Worm (Caenorhabditis elegans) whole organism, young adult: ENCODE results near the gene vha-2.

Experiments
- B0261.1 ChIP-seq: sonication (generic microtip); optimal IDR thresholded peaks from 2 replicates; lab custom pipeline; 2016; ENCODE audit warnings: mild to moderate bottlenecking, missing genetic modification characterization, moderate library complexity, missing compliant biosample characterization
- B0336.3 ChIP-seq: fragments of 200-800 bp; sonication (Bioruptor generic); IDR thresholded peaks from 2 replicates; pipeline ENCODE4 v1.3.6; 2022; ENCODE audit warnings: missing genetic modification characterization, missing compliant biosample characterization
- C06A6.2 ChIP-seq: fragments of 200-800 bp; sonication (Bioruptor generic); conservative IDR thresholded peaks from 2 replicates; pipeline ENCODE4 v1.3.6; 2022; ENCODE audit warnings: missing genetic modification characterization, missing compliant biosample characterization
- F33H1.4 ChIP-seq: fragments of 200-800 bp; sonication (Bioruptor generic); IDR thresholded peaks from 2 replicates; pipeline ENCODE4 v1.3.6; 2022; ENCODE audit warnings: missing genetic modification reagents, missing genetic modification characterization, missing compliant biosample characterization
- F39B2.1 ChIP-seq: fragments of 200-800 bp; sonication (Bioruptor generic); IDR thresholded peaks from 2 replicates; pipeline ENCODE4 v1.3.6; 2022; ENCODE audit warnings: missing genetic modification reagents, missing genetic modification characterization, missing compliant biosample characterization
- F49E8.2 ChIP-seq: sonication (generic microtip); optimal IDR thresholded peaks from 3 replicates; lab custom pipeline; 2017; ENCODE audit warnings: missing genetic modification characterization, mild to moderate bottlenecking, missing compliant biosample characterization, antibody characterized with exemption, moderate library complexity; ENCODE audit not compliant: insufficient read depth
- Y53F4B.3 ChIP-seq: fragments of 200-800 bp; sonication (Bioruptor generic); IDR thresholded peaks from 2 replicates; pipeline ENCODE4 v1.3.6; 2022; ENCODE audit warnings: missing genetic modification reagents, missing genetic modification characterization, missing compliant biosample characterization
- Y79H2A.3 ChIP-seq: fragments of 200-800 bp; sonication (Bioruptor generic); conservative IDR thresholded peaks from 2 replicates; pipeline ENCODE4 v1.3.6; 2022; ENCODE audit warnings: missing genetic modification reagents, missing genetic modification characterization, missing compliant biosample characterization
- ZK185.1 ChIP-seq: sonication (generic microtip); optimal IDR thresholded peaks from 2 replicates; lab custom pipeline; 2016; ENCODE audit warnings: mild to moderate bottlenecking, missing genetic modification characterization, missing compliant biosample characterization; ENCODE audit not compliant: poor library complexity, severe bottlenecking
- aptf-3 ChIP-seq: fragments of 200-800 bp; sonication (Bioruptor generic); IDR thresholded peaks from 2 replicates; pipeline ENCODE4 v1.3.6; 2022; ENCODE audit warnings: missing genetic modification characterization, missing compliant biosample characterization
- atf-7 ChIP-seq: sonication (generic microtip); optimal IDR thresholded peaks from 2 replicates; lab custom pipeline; 2017; ENCODE audit warnings: mild to moderate bottlenecking, missing genetic modification characterization, missing compliant biosample characterization
- athp-1 ChIP-seq: sonication (generic microtip); optimal IDR thresholded peaks from 2 replicates; lab custom pipeline; 2017; ENCODE audit warnings: mild to moderate bottlenecking, missing genetic modification characterization, missing compliant biosample characterization
- attf-6 ChIP-seq: fragments of 200-800 bp; sonication (Bioruptor generic); IDR thresholded peaks from 2 replicates; pipeline ENCODE4 v1.3.6; 2022; ENCODE audit warnings: missing genetic modification reagents, missing genetic modification characterization, missing compliant biosample characterization
- bed-1 ChIP-seq: fragments of 200-800 bp; sonication (Bioruptor generic); IDR thresholded peaks from 2 replicates; pipeline ENCODE4 v1.3.6; 2022; ENCODE audit warnings: missing genetic modification reagents, missing genetic modification characterization, missing compliant biosample characterization
- bed-2 ChIP-seq: fragments of 200-800 bp; sonication (Bioruptor generic); IDR thresholded peaks from 2 replicates; pipeline ENCODE4 v1.3.6; 2022; ENCODE audit warnings: missing genetic modification reagents, missing genetic modification characterization, missing compliant biosample characterization
- ccch-3 ChIP-seq: fragments of 200-800 bp; sonication (Bioruptor generic); optimal IDR thresholded peaks from 2 replicates; lab custom pipeline; 2018; ENCODE audit warnings: mild to moderate bottlenecking, missing genetic modification characterization, missing compliant biosample characterization
- cebp-2 ChIP-seq: fragments of 200-800 bp; sonication (Bioruptor generic); IDR thresholded peaks from 2 replicates; pipeline ENCODE4 v1.3.6; 2022; ENCODE audit warnings: missing genetic modification characterization, missing compliant biosample characterization
- ceh-100 ChIP-seq: fragments of 200-800 bp; sonication (Bioruptor generic); IDR thresholded peaks from 2 replicates; pipeline ENCODE4 v1.3.6; 2022; ENCODE audit warnings: missing genetic modification reagents, missing genetic modification characterization, missing compliant biosample characterization
- ceh-58 ChIP-seq: fragments of 200-800 bp; sonication (Bioruptor generic); IDR thresholded peaks from 2 replicates; pipeline ENCODE4 v1.3.6; 2022; ENCODE audit warnings: missing genetic modification characterization, missing compliant biosample characterization
- chd-7 ChIP-seq: sonication (generic microtip); optimal IDR thresholded peaks from 2 replicates; lab custom pipeline; 2016; ENCODE audit warnings: mild to moderate bottlenecking, missing genetic modification characterization, moderate library complexity, missing compliant biosample characterization
- dox-1 ChIP-seq: fragments of 200-800 bp; sonication (Bioruptor generic); IDR thresholded peaks from 2 replicates; pipeline ENCODE4 v1.3.6; 2022; ENCODE audit warnings: missing genetic modification reagents, missing genetic modification characterization, missing compliant biosample characterization
- dpff-1 ChIP-seq: sonication (generic microtip); optimal IDR thresholded peaks from 2 replicates; lab custom pipeline; 2017; ENCODE audit warnings: mild to moderate bottlenecking, missing genetic modification characterization, missing compliant biosample characterization
- egl-44 ChIP-seq: fragments of 200-800 bp; sonication (Bioruptor generic); IDR thresholded peaks from 2 replicates; pipeline ENCODE4 v1.3.6; 2022; ENCODE audit warnings: missing genetic modification reagents, missing genetic modification characterization, missing compliant biosample characterization
- gei-17 ChIP-seq: fragments of 200-800 bp; sonication (Bioruptor generic); optimal IDR thresholded peaks from 2 replicates; lab custom pipeline; 2018; ENCODE audit warnings: mild to moderate bottlenecking, missing genetic modification characterization, missing compliant biosample characterization
- hsf-1 ChIP-seq: fragments of 200-800 bp; sonication (Bioruptor generic); IDR thresholded peaks from 2 replicates; pipeline ENCODE4 v1.3.6; 2022; ENCODE audit warnings: missing genetic modification reagents, missing genetic modification characterization, missing compliant biosample characterization
- lin-26 ChIP-seq: fragments of 200-800 bp; sonication (Bioruptor generic); IDR thresholded peaks from 2 replicates; pipeline ENCODE4 v1.3.6; 2022; ENCODE audit warnings: missing genetic modification reagents, missing genetic modification characterization, missing compliant biosample characterization
- lin-35 ChIP-seq, 3 experiments: fragments of 150-350 bp in 2 of 3; sonication (generic microtip) in 1 of 3; optimal IDR thresholded peaks; 2 replicates each; lab custom pipeline; 2014 to 2018; ENCODE audit warnings: missing biosample characterization in 3 of 3, missing genetic modification characterization in 3 of 3, missing genetic modification reagents in 3 of 3
- lin-54 ChIP-seq: fragments of 200-800 bp; sonication (Bioruptor generic); optimal IDR thresholded peaks from 2 replicates; lab custom pipeline; 2018; ENCODE audit warnings: mild to moderate bottlenecking, missing genetic modification characterization, missing compliant biosample characterization
- lir-1 ChIP-seq: fragments of 200-800 bp; sonication (Bioruptor generic); conservative IDR thresholded peaks from 2 replicates; pipeline ENCODE4 v1.3.6; 2022; ENCODE audit warnings: missing genetic modification reagents, missing genetic modification characterization, missing compliant biosample characterization
- madf-3 ChIP-seq: fragments of 200-800 bp; sonication (Bioruptor generic); IDR thresholded peaks from 2 replicates; pipeline ENCODE4 v1.3.6; 2022; ENCODE audit warnings: missing genetic modification reagents, missing genetic modification characterization, missing compliant biosample characterization
- madf-6 ChIP-seq: fragments of 200-800 bp; sonication (Bioruptor generic); IDR thresholded peaks from 2 replicates; pipeline ENCODE4 v1.3.6; 2022; ENCODE audit warnings: missing genetic modification reagents, missing genetic modification characterization, missing compliant biosample characterization
- mcd-1 ChIP-seq: fragments of 200-800 bp; sonication (Bioruptor generic); IDR thresholded peaks from 2 replicates; pipeline ENCODE4 v1.3.6; 2022; ENCODE audit warnings: missing genetic modification reagents, missing genetic modification characterization, missing compliant biosample characterization
- mel-28 ChIP-seq: sonication (generic microtip); optimal IDR thresholded peaks from 2 replicates; lab custom pipeline; 2016; ENCODE audit warnings: borderline replicate concordance, mild to moderate bottlenecking, missing genetic modification characterization, missing compliant biosample characterization
- mes-4 ChIP-seq: sonication (generic microtip); optimal IDR thresholded peaks from 2 replicates; lab custom pipeline; 2016; ENCODE audit warnings: missing genotype, missing genetic modification characterization, missing compliant biosample characterization
- mxl-1 ChIP-seq: sonication (generic microtip); optimal IDR thresholded peaks from 2 replicates; lab custom pipeline; 2016; ENCODE audit warnings: missing genetic modification characterization, missing compliant biosample characterization
- nhr-179 ChIP-seq: sonication (generic microtip); optimal IDR thresholded peaks from 2 replicates; lab custom pipeline; 2016; ENCODE audit warnings: mild to moderate bottlenecking, missing genetic modification characterization, missing compliant biosample characterization
- nhr-80 ChIP-seq: sonication (generic microtip); optimal IDR thresholded peaks from 2 replicates; lab custom pipeline; 2016; ENCODE audit warnings: missing genetic modification characterization, missing compliant biosample characterization
- pbrm-1 ChIP-seq: fragments of 200-800 bp; sonication (Bioruptor generic); IDR thresholded peaks from 2 replicates; pipeline ENCODE4 v1.3.6; 2022; ENCODE audit warnings: missing genetic modification reagents, missing genetic modification characterization, missing compliant biosample characterization
- pha-4 ChIP-seq: fragments of 150-350 bp; sonication (generic microtip); optimal IDR thresholded peaks from 2 replicates; lab custom pipeline; 2014; ENCODE audit warnings: missing biosample characterization, missing genetic modification reagents, missing genetic modification characterization
- rec-8 ChIP-seq, 2 experiments: sonication (generic microtip); optimal IDR thresholded peaks; 2 replicates each; lab custom pipeline; 2016; ENCODE audit warnings: mild to moderate bottlenecking in 2 of 2, missing genetic modification characterization in 2 of 2, missing genetic modification reagents in 2 of 2, missing genotype in 2 of 2, missing biosample characterization in 1 of 2, missing compliant biosample characterization in 1 of 2, moderate library complexity in 1 of 2
- sdz-38 ChIP-seq: sonication (generic microtip); optimal IDR thresholded peaks from 2 replicates; lab custom pipeline; 2016; ENCODE audit warnings: missing genotype, missing genetic modification characterization, missing compliant biosample characterization
- sea-2 ChIP-seq: fragments of 200-800 bp; sonication (Bioruptor generic); IDR thresholded peaks from 2 replicates; pipeline ENCODE4 v1.3.6; 2022; ENCODE audit warnings: missing genetic modification characterization, missing compliant biosample characterization
- snpc-1.3 ChIP-seq: sonication (generic microtip); optimal IDR thresholded peaks from 2 replicates; lab custom pipeline; 2017; ENCODE audit warnings: missing genetic modification characterization, mild to moderate bottlenecking, missing compliant biosample characterization, antibody characterized with exemption, moderate library complexity, missing genotype, missing genetic modification reagents; ENCODE audit not compliant: insufficient read depth
- snpc-3.4 ChIP-seq: sonication (generic microtip); optimal IDR thresholded peaks from 2 replicates; lab custom pipeline; 2017; ENCODE audit warnings: missing genetic modification characterization, mild to moderate bottlenecking, missing compliant biosample characterization, antibody characterized with exemption, moderate library complexity, missing genotype, missing genetic modification reagents
- sptf-2 ChIP-seq: fragments of 200-800 bp; sonication (Bioruptor generic); optimal IDR thresholded peaks from 2 replicates; lab custom pipeline; 2018; ENCODE audit warnings: mild to moderate bottlenecking, missing genetic modification characterization, missing compliant biosample characterization
- unc-130 ChIP-seq: sonication (generic microtip); optimal IDR thresholded peaks from 2 replicates; lab custom pipeline; 2016; ENCODE audit warnings: missing genetic modification reagents, missing genetic modification characterization, missing compliant biosample characterization
- zfh-2 ChIP-seq: fragments of 200-800 bp; sonication (Bioruptor generic); conservative IDR thresholded peaks from 2 replicates; pipeline ENCODE4 v1.3.6; 2022; ENCODE audit warnings: missing genetic modification reagents, missing genetic modification characterization, missing compliant biosample characterization
- ztf-25 ChIP-seq: fragments of 200-800 bp; sonication (Bioruptor generic); IDR thresholded peaks from 2 replicates; pipeline ENCODE4 v1.3.6; 2022; ENCODE audit warnings: missing genetic modification reagents, missing genetic modification characterization, missing compliant biosample characterization

The vha-2 gene

ce11 chrIII:9764718-9765117 is 17.2 kb upstream of the vha-2 start:
- peak; percentile 63; the same call in 1 of the 2 replicates for TF ChIP-seq zfh-2 (GFP tag; lab: Robert Waterston, UW)
- no peak for TF ChIP-seq sea-2 (GFP tag; lab: Robert Waterston, UW)
- no peak for TF ChIP-seq sptf-2 (GFP tag; lab: Kevin White, UChicago)
- no peak for TF ChIP-seq egl-44 (GFP tag; lab: Robert Waterston, UW)
- TF ChIP-seq ceh-58 (GFP tag; lab: Robert Waterston, UW) = no peak
- TF ChIP-seq unc-130 = no peak
- no peak for TF ChIP-seq snpc-1.3 (tag; lab: Kevin White, UChicago)
- TF ChIP-seq chd-7 (tag; lab: Kevin White, UChicago) = no peak
- TF ChIP-seq snpc-3.4 = no peak
- no peak for TF ChIP-seq Y53F4B.3
- no peak for TF ChIP-seq nhr-80 (tag; lab: Kevin White, UChicago)
- TF ChIP-seq ccch-3 = no peak
- TF ChIP-seq C06A6.2 = no peak
- 0 out of 2 replicates have a peak, but pooled peaks have one; percentile 60 for TF ChIP-seq bed-1 (GFP tag; lab: Robert Waterston, UW)
- TF ChIP-seq F33H1.4 (GFP tag; lab: Robert Waterston, UW) = 0 out of 2 replicates have a peak, but pooled peaks have one; percentile 12
- TF ChIP-seq madf-6 (GFP tag; lab: Robert Waterston, UW) = no peak
- no peak for TF ChIP-seq rec-8 (tag; optimal IDR thresholded peaks at IDR 0.05; lab: Kevin White, UChicago)
- TF ChIP-seq lin-35 (GFP tag; optimal IDR thresholded peaks at IDR 0.05; lab: Kevin White, UChicago) = no peak
- peak; percentile 22; the same call in 1 of the 2 replicates for TF ChIP-seq mcd-1 (GFP tag; lab: Robert Waterston, UW)
- TF ChIP-seq pbrm-1 (GFP tag; lab: Robert Waterston, UW) = no peak
- no peak for TF ChIP-seq attf-6 (GFP tag; lab: Robert Waterston, UW)
- no peak for TF ChIP-seq bed-2 (GFP tag; lab: Robert Waterston, UW)
- no peak for TF ChIP-seq cebp-2
- no peak for TF ChIP-seq atf-7
- no peak for TF ChIP-seq B0336.3 (GFP tag; lab: Robert Waterston, UW)
- no peak for TF ChIP-seq pha-4 (tag; lab: Kevin White, UChicago)
- no peak for TF ChIP-seq lir-1
- TF ChIP-seq nhr-179 (tag; lab: Kevin White, UChicago) = no peak
- no peak for TF ChIP-seq F39B2.1 (GFP tag; lab: Robert Waterston, UW)
- TF ChIP-seq gei-17 (GFP tag; lab: Kevin White, UChicago) = no peak
- no peak for TF ChIP-seq sdz-38 (tag; lab: Kevin White, UChicago)

- peak; percentile 88 for TF ChIP-seq dpff-1 (tag; lab: Kevin White, UChicago)
- peak; percentile 92 for TF ChIP-seq lir-1
- peak; percentile 72 for TF ChIP-seq hsf-1 (GFP tag; lab: Robert Waterston, UW)
- TF ChIP-seq athp-1 (tag; lab: Kevin White, UChicago) = peak; percentile 93
- no peak for TF ChIP-seq mxl-1 (tag; lab: Kevin White, UChicago)
- TF ChIP-seq lin-26 (GFP tag; lab: Robert Waterston, UW) = peak; percentile 91
- peak; percentile 100 for TF ChIP-seq madf-3 (GFP tag; lab: Robert Waterston, UW)
- peak; percentile 97 for TF ChIP-seq dox-1 (GFP tag; lab: Robert Waterston, UW)
- TF ChIP-seq snpc-3.4 = peak; percentile 55
- no peak; the same call in 1 of the 2 replicates for TF ChIP-seq Y79H2A.3
- TF ChIP-seq mel-28 (tag; lab: Kevin White, UChicago) = peak; percentile 56
- TF ChIP-seq ceh-100 (GFP tag; lab: Robert Waterston, UW) = peak; percentile 84
- TF ChIP-seq snpc-1.3 (tag; lab: Kevin White, UChicago) = peak; percentile 21
- peak; percentile 79; the same call in 1 of the 2 replicates for TF ChIP-seq ztf-25
- peak; percentile 41 for TF ChIP-seq B0261.1 (tag; lab: Kevin White, UChicago)
- peak; percentile 90 for TF ChIP-seq ZK185.1 (tag; lab: Kevin White, UChicago)
- TF ChIP-seq aptf-3 = no peak
- TF ChIP-seq mes-4 (tag; lab: Kevin White, UChicago) = no peak
- TF ChIP-seq F33H1.4 (GFP tag; lab: Robert Waterston, UW) = peak; percentile 91
- peak; percentile 99 for TF ChIP-seq zfh-2 (GFP tag; lab: Robert Waterston, UW)
- peak; percentile 17 for TF ChIP-seq sptf-2 (GFP tag; lab: Kevin White, UChicago)
- peak; percentile 95 for TF ChIP-seq lin-54 (GFP tag; lab: Kevin White, UChicago)
- no peak for TF ChIP-seq F49E8.2 (tag; lab: Kevin White, UChicago)
These were observed 16.5 kb upstream of the vha-2 start for ce11 chrIII:9765465-9765900.
